Worm (Caenorhabditis elegans): ENCODE results near the gene apx-1.

- TF ChIP-seq nfya-1 (tag; optimal IDR thresholded peaks at IDR 0.05; ENCODE audit: borderline replicate concordance, insufficient read depth) (no peak), ztf-3 (GFP tag; optimal IDR thresholded peaks at IDR 0.05) (no peak), dpff-1 (tag; optimal IDR thresholded peaks at IDR 0.05) (no peak), ZK185.1 (tag; optimal IDR thresholded peaks at IDR 0.05; ENCODE audit: poor library complexity, severe bottlenecking) (no peak), egl-44 (GFP tag; IDR thresholded peaks at IDR 0.05) (no peak), mel-28 (tag; optimal IDR thresholded peaks at IDR 0.05; ENCODE audit: borderline replicate concordance) (no peak), nfya-2 (GFP tag; IDR thresholded peaks at IDR 0.05) (no peak)
These were observed 13.1 kb upstream of the apx-1 start, which contains the start of the genes Y73C8B.1 and Y73C8B.5 for ce11 chrV:3196832-3197329.
